Worm (Caenorhabditis elegans): ENCODE results near the gene gcy-21.

DNA sequence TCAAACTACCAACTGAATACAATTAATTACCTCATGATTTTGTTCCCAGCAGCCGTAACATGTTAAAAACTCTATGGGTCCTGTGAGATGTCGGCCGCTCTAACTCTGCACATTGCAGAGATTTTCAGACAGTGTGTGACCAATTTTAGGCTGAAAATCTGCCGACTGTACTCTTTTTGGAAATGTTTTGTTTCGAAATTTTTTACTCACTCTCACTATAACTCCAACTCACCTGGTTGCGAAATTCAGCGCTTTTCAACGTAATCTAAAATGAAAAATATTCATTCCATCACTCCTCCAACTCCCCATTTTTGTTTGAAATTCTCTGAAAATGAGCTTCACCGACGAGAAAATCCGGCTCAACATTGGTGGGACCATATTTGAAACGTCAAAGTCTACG lies 9.9 kb upstream of the gcy-21 start, which contains the start of the genes F22E5.13 and F22E5.6:
- no peak for TF ChIP-seq W03F9.2 (tag; optimal IDR thresholded peaks at IDR 0.05)
- no peak for TF ChIP-seq dao-5 (tag; optimal IDR thresholded peaks at IDR 0.05)

Data from whole organism, L4/young adult.